Fruit fly (Drosophila melanogaster) whole organism, embryonic: ENCODE measurements around the gene CG7953.

Experiments
- Atf3 ChIP-seq: fragments of 200-800 bp; sonication (Bioruptor generic); optimal IDR thresholded peaks from 3 replicates; lab custom pipeline; 2016; ENCODE audit warnings: missing biosample characterization, missing genetic modification characterization
- Bdp1 ChIP-seq: fragments of 200-800 bp; sonication (Bioruptor generic); optimal IDR thresholded peaks from 3 replicates; lab custom pipeline; 2016; ENCODE audit warnings: missing biosample characterization, missing genetic modification characterization
- CG10654 ChIP-seq: fragments of 200-800 bp; sonication (Bioruptor generic); optimal IDR thresholded peaks from 2 replicates; lab custom pipeline; 2016; ENCODE audit warnings: missing biosample characterization, missing genetic modification characterization
- CG10979 ChIP-seq: fragments of 200-800 bp; sonication (Bioruptor generic); optimal IDR thresholded peaks from 2 replicates; lab custom pipeline; 2018; ENCODE audit warnings: missing biosample characterization, mild to moderate bottlenecking, missing genetic modification characterization, moderate library complexity
- CG12155 ChIP-seq: fragments of 200-800 bp; sonication (Bioruptor generic); optimal IDR thresholded peaks from 3 replicates; lab custom pipeline; 2016; ENCODE audit warnings: missing biosample characterization, missing genetic modification characterization
- CG13287 ChIP-seq: fragments of 200-800 bp; sonication (Bioruptor generic); IDR thresholded peaks from 2 replicates; pipeline ENCODE4 v1.3.6; 2022; ENCODE audit warnings: missing biosample characterization, missing genetic modification characterization; ENCODE audit not compliant: partially characterized antibody
- CG14710 ChIP-seq: fragments of 200-800 bp; sonication (Bioruptor generic); optimal IDR thresholded peaks from 3 replicates; lab custom pipeline; 2019; ENCODE audit warnings: missing biosample characterization, mild to moderate bottlenecking, missing genetic modification characterization, moderate library complexity
- CG18011 ChIP-seq: fragments of 200-800 bp; sonication (Bioruptor generic); optimal IDR thresholded peaks from 2 replicates; lab custom pipeline; 2017; ENCODE audit warnings: missing biosample characterization, missing genetic modification characterization, mild to moderate bottlenecking, moderate library complexity, missing genotype
- CG18619 ChIP-seq: fragments of 200-800 bp; sonication (Bioruptor generic); optimal IDR thresholded peaks from 3 replicates; lab custom pipeline; 2017; ENCODE audit warnings: missing biosample characterization, mild to moderate bottlenecking, missing genetic modification characterization
- CG18764 ChIP-seq: fragments of 200-800 bp; sonication (Bioruptor generic); optimal IDR thresholded peaks from 3 replicates; lab custom pipeline; 2016; ENCODE audit warnings: missing biosample characterization, missing genetic modification characterization
- CG30431 ChIP-seq: fragments of 200-800 bp; sonication (Bioruptor generic); optimal IDR thresholded peaks from 2 replicates; lab custom pipeline; 2017; ENCODE audit warnings: missing biosample characterization, missing genetic modification characterization
- CG3163 ChIP-seq: fragments of 200-800 bp; sonication (Bioruptor generic); optimal IDR thresholded peaks from 3 replicates; lab custom pipeline; 2016; ENCODE audit warnings: missing biosample characterization, missing genetic modification characterization
- CG32767 ChIP-seq: fragments of 200-800 bp; sonication (Bioruptor generic); IDR thresholded peaks from 2 replicates; pipeline ENCODE4 v1.3.6; 2022; ENCODE audit warnings: missing biosample characterization, missing genetic modification characterization
- CG34224 ChIP-seq: fragments of 200-800 bp; sonication (Bioruptor generic); IDR thresholded peaks from 3 replicates; pipeline ENCODE4 v1.3.6; 2022; ENCODE audit warnings: missing biosample characterization, missing genetic modification characterization; ENCODE audit not compliant: partially characterized antibody
- CG8388 ChIP-seq: fragments of 200-800 bp; sonication (Bioruptor generic); optimal IDR thresholded peaks from 2 replicates; lab custom pipeline; 2019; ENCODE audit warnings: missing biosample characterization, mild to moderate bottlenecking, missing genetic modification characterization, moderate library complexity
- CG9797 ChIP-seq: fragments of 200-800 bp; sonication (Bioruptor generic); optimal IDR thresholded peaks from 3 replicates; lab custom pipeline; 2018; ENCODE audit warnings: missing biosample characterization, mild to moderate bottlenecking, missing genetic modification characterization
- Camta ChIP-seq: fragments of 200-800 bp; sonication (Bioruptor generic); optimal IDR thresholded peaks from 2 replicates; lab custom pipeline; 2016; ENCODE audit warnings: missing biosample characterization, missing genetic modification characterization
- CkIIα-i1 ChIP-seq: fragments of 200-800 bp; sonication (Bioruptor generic); IDR thresholded peaks from 2 replicates; pipeline ENCODE4 v1.3.6; 2022; ENCODE audit warnings: missing biosample characterization, missing genetic modification characterization
- Dek ChIP-seq: fragments of 200-800 bp; sonication (Bioruptor generic); optimal IDR thresholded peaks from 3 replicates; lab custom pipeline; 2019; ENCODE audit warnings: missing biosample characterization, mild to moderate bottlenecking, missing genetic modification characterization, moderate library complexity
- Dp ChIP-seq: fragments of 200-800 bp; sonication (Bioruptor generic); optimal IDR thresholded peaks from 2 replicates; lab custom pipeline; 2018; ENCODE audit warnings: missing biosample characterization, mild to moderate bottlenecking, missing genetic modification characterization, moderate library complexity
- E2f2 ChIP-seq: fragments of 200-800 bp; sonication (Bioruptor generic); IDR thresholded peaks from 2 replicates; pipeline ENCODE4 v1.3.6; 2022; ENCODE audit warnings: missing biosample characterization, missing genetic modification characterization
- Eip74EF ChIP-seq, 2 experiments: fragments of 200-800 bp in 1 of 2; fragments of >200 bp in 1 of 2; sonication (Bioruptor generic) in 1 of 2; optimal IDR thresholded peaks; 2 replicates each; lab custom pipeline; 2017 to 2019; ENCODE audit warnings: missing biosample characterization in 2 of 2, missing genetic modification characterization in 2 of 2, mild to moderate bottlenecking in 1 of 2, moderate library complexity in 1 of 2
- HmgD ChIP-seq: fragments of 200-800 bp; sonication (Bioruptor generic); optimal IDR thresholded peaks from 3 replicates; lab custom pipeline; 2016; ENCODE audit warnings: missing biosample characterization, missing genetic modification characterization
- Lim3 ChIP-seq: fragments of 200-800 bp; sonication (Bioruptor generic); IDR thresholded peaks from 2 replicates; pipeline ENCODE4 v1.3.6; 2022; ENCODE audit warnings: missing biosample characterization, missing genetic modification characterization
- Myb ChIP-seq: fragments of 200-800 bp; sonication (Bioruptor generic); optimal IDR thresholded peaks from 2 replicates; lab custom pipeline; 2016; ENCODE audit warnings: missing biosample characterization, missing genetic modification characterization
- Opbp ChIP-seq: fragments of 200-800 bp; sonication (Bioruptor generic); IDR thresholded peaks from 3 replicates; pipeline ENCODE4 v1.3.6; 2022; ENCODE audit warnings: missing biosample characterization, missing genetic modification characterization; ENCODE audit not compliant: partially characterized antibody
- PHDP ChIP-seq: fragments of 200-800 bp; sonication (Bioruptor generic); optimal IDR thresholded peaks from 3 replicates; lab custom pipeline; 2018; ENCODE audit warnings: missing biosample characterization, mild to moderate bottlenecking, missing genetic modification characterization, moderate library complexity
- Pdp1 ChIP-seq, 2 experiments: fragments of 200-800 bp; sonication (Bioruptor generic); optimal IDR thresholded peaks; 3 replicates each; lab custom pipeline; 2016; ENCODE audit warnings: missing biosample characterization in 2 of 2, missing genetic modification characterization in 2 of 2, mild to moderate bottlenecking in 1 of 2, moderate library complexity in 1 of 2
- Sox100B ChIP-seq: fragments of 200-800 bp; sonication (Bioruptor generic); optimal IDR thresholded peaks from 3 replicates; lab custom pipeline; 2018; ENCODE audit warnings: missing biosample characterization, mild to moderate bottlenecking, missing genetic modification characterization
- Sox102F ChIP-seq: fragments of 200-800 bp; sonication (Bioruptor generic); optimal IDR thresholded peaks from 2 replicates; lab custom pipeline; 2018; ENCODE audit warnings: missing biosample characterization, mild to moderate bottlenecking, missing genetic modification characterization, moderate library complexity
- Spps ChIP-seq: fragments of 200-800 bp; sonication (Bioruptor generic); optimal IDR thresholded peaks from 2 replicates; lab custom pipeline; 2018; ENCODE audit warnings: missing biosample characterization, mild to moderate bottlenecking, missing genetic modification characterization
- Vsx1 ChIP-seq: fragments of 200-800 bp; sonication (Bioruptor generic); optimal IDR thresholded peaks from 2 replicates; lab custom pipeline; 2017; ENCODE audit warnings: missing biosample characterization, mild to moderate bottlenecking, missing genetic modification characterization, missing genetic modification reagents
- ara ChIP-seq: fragments of 200-800 bp; sonication (Bioruptor generic); IDR thresholded peaks from 2 replicates; pipeline ENCODE4 v1.3.6; 2022; ENCODE audit warnings: missing biosample characterization, missing genetic modification characterization
- bcd ChIP-seq: fragments of 200-800 bp; sonication (Bioruptor generic); optimal IDR thresholded peaks from 2 replicates; lab custom pipeline; 2017; ENCODE audit warnings: missing biosample characterization, mild to moderate bottlenecking, missing genetic modification characterization
- crc ChIP-seq: fragments of 200-800 bp; sonication (Bioruptor generic); optimal IDR thresholded peaks from 2 replicates; lab custom pipeline; 2016; ENCODE audit warnings: missing biosample characterization, missing genetic modification characterization
- dysf ChIP-seq: fragments of 200-800 bp; sonication (Bioruptor generic); IDR thresholded peaks from 3 replicates; pipeline ENCODE4 v1.3.6; 2022; ENCODE audit warnings: missing biosample characterization, missing genetic modification characterization
- ftz-f1 ChIP-seq: fragments of 200-800 bp; sonication (Bioruptor generic); optimal IDR thresholded peaks from 2 replicates; lab custom pipeline; 2016; ENCODE audit warnings: missing biosample characterization, missing genetic modification characterization
- gfzf ChIP-seq: fragments of 200-800 bp; sonication (Bioruptor generic); optimal IDR thresholded peaks from 2 replicates; lab custom pipeline; 2016; ENCODE audit warnings: missing biosample characterization, mild to moderate bottlenecking, missing genetic modification characterization, moderate library complexity
- ham ChIP-seq: fragments of 200-800 bp; sonication (Bioruptor generic); IDR thresholded peaks from 2 replicates; pipeline ENCODE4 v1.3.6; 2022; ENCODE audit warnings: missing biosample characterization, missing genetic modification characterization
- lbe ChIP-seq: fragments of 200-800 bp; sonication (Bioruptor generic); optimal IDR thresholded peaks from 2 replicates; lab custom pipeline; 2016; ENCODE audit warnings: missing biosample characterization, mild to moderate bottlenecking, missing genetic modification characterization
- nmo ChIP-seq: fragments of 200-800 bp; sonication (Bioruptor generic); optimal IDR thresholded peaks from 2 replicates; lab custom pipeline; 2018; ENCODE audit warnings: missing biosample characterization, mild to moderate bottlenecking, missing genetic modification characterization, moderate library complexity
- pfk ChIP-seq: fragments of 200-800 bp; sonication (Bioruptor generic); optimal IDR thresholded peaks from 2 replicates; lab custom pipeline; 2018; ENCODE audit warnings: missing biosample characterization, mild to moderate bottlenecking, missing genetic modification characterization, moderate library complexity
- pita ChIP-seq: fragments of 200-800 bp; sonication (Bioruptor generic); optimal IDR thresholded peaks from 2 replicates; lab custom pipeline; 2017; ENCODE audit warnings: missing biosample characterization, mild to moderate bottlenecking, missing genetic modification characterization
- ro ChIP-seq: fragments of 200-800 bp; sonication (Bioruptor generic); IDR thresholded peaks from 2 replicates; pipeline ENCODE4 v1.3.6; 2022; ENCODE audit warnings: missing biosample characterization, missing genetic modification characterization
- sima ChIP-seq: fragments of 200-800 bp; sonication (Bioruptor generic); optimal IDR thresholded peaks from 2 replicates; lab custom pipeline; 2016; ENCODE audit warnings: missing biosample characterization, missing genetic modification characterization
- slp2 ChIP-seq: fragments of 200-800 bp; sonication (Bioruptor generic); optimal IDR thresholded peaks from 2 replicates; lab custom pipeline; 2016; ENCODE audit warnings: missing biosample characterization, missing genetic modification characterization
- so ChIP-seq: fragments of 200-800 bp; sonication (Bioruptor generic); IDR thresholded peaks from 3 replicates; pipeline ENCODE4 v1.3.6; 2022; ENCODE audit warnings: missing biosample characterization, missing genetic modification characterization
- sr ChIP-seq: fragments of 200-800 bp; sonication (Bioruptor generic); IDR thresholded peaks from 3 replicates; pipeline ENCODE4 v1.3.6; 2022; ENCODE audit warnings: missing biosample characterization, missing genetic modification characterization
- tin ChIP-seq: fragments of 200-800 bp; sonication (Bioruptor generic); optimal IDR thresholded peaks from 3 replicates; lab custom pipeline; 2016; ENCODE audit warnings: missing biosample characterization, missing genetic modification characterization
- tll ChIP-seq, 2 experiments: fragments of 200-800 bp in 1 of 2; fragments of >200 bp in 1 of 2; sonication (Bioruptor generic) in 1 of 2; optimal IDR thresholded peaks; 2 replicates each; lab custom pipeline; 2017 to 2019; ENCODE audit warnings: missing biosample characterization in 2 of 2, missing genetic modification characterization in 2 of 2, mild to moderate bottlenecking in 1 of 2, moderate library complexity in 1 of 2

CG7953 gene

DNA sequence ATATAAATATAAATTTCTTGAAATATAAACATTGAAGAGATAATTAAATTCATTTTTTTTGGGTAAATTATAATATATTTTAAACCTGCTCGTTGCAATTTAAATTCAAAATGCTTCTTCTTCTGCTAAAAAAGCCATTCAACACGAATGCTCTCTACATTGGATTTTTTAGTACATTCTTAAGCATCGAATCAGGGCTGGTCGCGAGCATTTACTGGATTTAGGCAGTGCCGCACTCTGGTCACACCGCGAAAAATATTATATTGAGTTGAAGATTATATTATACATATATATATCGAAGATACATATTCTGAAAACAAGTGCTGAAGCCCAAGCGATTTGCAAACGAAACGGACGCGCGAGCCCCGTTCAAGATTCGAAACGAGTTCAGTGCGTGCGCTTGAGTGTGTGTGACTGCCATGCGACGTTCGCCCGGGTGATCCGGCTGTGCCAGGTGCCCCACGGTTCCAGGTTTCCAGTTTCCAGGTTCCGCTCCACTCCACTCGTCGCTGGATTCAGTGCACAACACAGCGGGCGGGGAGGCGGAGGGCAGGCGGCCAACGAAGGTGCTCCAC lies 34.0 kb upstream of the CG7953 start, which contains the start of gene Sos (continued):
- TF ChIP-seq CG10979: no peak
- no peak for TF ChIP-seq CG10654 (GFP tag; lab: Kevin White, UChicago)
- TF ChIP-seq nmo (GFP tag; lab: Kevin White, UChicago): peak; percentile 55
- TF ChIP-seq gfzf: peak; percentile 94
- no peak for TF ChIP-seq Atf3 (GFP tag; lab: Kevin White, UChicago)
- TF ChIP-seq ara (GFP tag; lab: Robert Waterston, UW): no peak
- no peak for TF ChIP-seq Spps (tag; lab: Kevin White, UChicago)
- TF ChIP-seq CG13287 (GFP tag; lab: Robert Waterston, UW): peak; percentile 53
- TF ChIP-seq lbe (GFP tag; lab: Kevin White, UChicago): no peak
- TF ChIP-seq Eip74EF (GFP tag; optimal IDR thresholded peaks at IDR 0.05; lab: Kevin White, UChicago): no peak
- no peak for TF ChIP-seq crc
- peak; percentile 94 for TF ChIP-seq Dp (GFP tag; lab: Kevin White, UChicago)
- TF ChIP-seq ham (GFP tag; lab: Robert Waterston, UW): no peak
- TF ChIP-seq so (GFP tag; lab: Robert Waterston, UW): no peak
- TF ChIP-seq Bdp1 (GFP tag; lab: Kevin White, UChicago): no peak
- TF ChIP-seq HmgD (GFP tag; lab: Kevin White, UChicago): no peak
- no peak for TF ChIP-seq CG18011
- no peak for TF ChIP-seq sr
- TF ChIP-seq Opbp (GFP tag; lab: Robert Waterston, UW): no peak
- TF ChIP-seq Lim3 (GFP tag; lab: Robert Waterston, UW): no peak
- TF ChIP-seq tll (GFP tag; optimal IDR thresholded peaks at IDR 0.05; lab: Kevin White, UChicago): no peak
- TF ChIP-seq E2f2 (GFP tag; lab: Robert Waterston, UW): peak; percentile 92
- TF ChIP-seq pita: no peak
- no peak for TF ChIP-seq CG18764 (GFP tag; lab: Kevin White, UChicago)
- TF ChIP-seq Sox100B (GFP tag; lab: Kevin White, UChicago): no peak
- TF ChIP-seq ro (GFP tag; lab: Robert Waterston, UW): no peak
- no peak for TF ChIP-seq Camta (GFP tag; lab: Kevin White, UChicago)
- TF ChIP-seq sima (GFP tag; lab: Kevin White, UChicago): no peak
- no peak for TF ChIP-seq CG8388 (GFP tag; lab: Kevin White, UChicago)
- no peak for TF ChIP-seq pfk (GFP tag; lab: Kevin White, UChicago)
- TF ChIP-seq dysf (GFP tag; lab: Robert Waterston, UW): no peak
- TF ChIP-seq CG3163 (GFP tag; lab: Kevin White, UChicago): no peak
- no peak for TF ChIP-seq slp2
- TF ChIP-seq ftz-f1: no peak
- TF ChIP-seq CG30431 (GFP tag; lab: Kevin White, UChicago): no peak
- TF ChIP-seq CG14710 (tag; lab: Kevin White, UChicago): peak; percentile 60
- TF ChIP-seq CG12155 (GFP tag; lab: Kevin White, UChicago): peak; percentile 37
- no peak for TF ChIP-seq tin (GFP tag; lab: Kevin White, UChicago)
- TF ChIP-seq Vsx1 (GFP tag; lab: Kevin White, UChicago): no peak
- peak; percentile 95 for TF ChIP-seq CG9797 (GFP tag; lab: Kevin White, UChicago)
- no peak for TF ChIP-seq PHDP (tag; lab: Kevin White, UChicago)
- TF ChIP-seq Myb (GFP tag; lab: Kevin White, UChicago): peak; percentile 95
- TF ChIP-seq Sox102F (GFP tag; lab: Kevin White, UChicago): no peak
- TF ChIP-seq CG18619 (GFP tag; lab: Kevin White, UChicago): no peak
- no peak for TF ChIP-seq bcd
- 0 out of 2 replicates have a peak, but pooled peaks have one; percentile 14 for TF ChIP-seq CG32767
- TF ChIP-seq Pdp1 (GFP tag; optimal IDR thresholded peaks at IDR 0.05; lab: Kevin White, UChicago): peak in 1 of 2 experiments; percentile 17
- no peak for TF ChIP-seq Dek (tag; lab: Kevin White, UChicago)
- TF ChIP-seq CkIIα-i1 (GFP tag; lab: Robert Waterston, UW): no peak
- TF ChIP-seq CG34224 (GFP tag; lab: Robert Waterston, UW): 0 out of 3 replicates have a peak, but pooled peaks have one; percentile 30
